Fruit fly (Drosophila melanogaster): ENCODE measurements around the gene CG3604.

dm6 chr2L:3737003-3737662, 39.5 kb upstream of the CG3604 start:
- TF ChIP-seq CG7101 (tag; optimal IDR thresholded peaks at IDR 0.05) (no peak), CG14711 (tag; optimal IDR thresholded peaks at IDR 0.05) (no peak), CG12768 (GFP tag; optimal IDR thresholded peaks at IDR 0.05) (no peak), Mnt (GFP tag; optimal IDR thresholded peaks at IDR 0.05) (no peak), CG5204 (GFP tag; optimal IDR thresholded peaks at IDR 0.05) (no peak), CG7045 (GFP tag; optimal IDR thresholded peaks at IDR 0.05) (no peak), cic (GFP tag; optimal IDR thresholded peaks at IDR 0.05) (no peak), pad (GFP tag; optimal IDR thresholded peaks at IDR 0.05) (no peak), kay (GFP tag; ENCODE audit: borderline replicate concordance) (no peak), ovo (GFP tag; optimal IDR thresholded peaks at IDR 0.05) (no peak), tj (GFP tag; optimal IDR thresholded peaks at IDR 0.05) (no peak)
